Fruit fly (Drosophila melanogaster) whole organism, prepupa: ENCODE results near the gene Trm1.
A peak's percentile ranks its signal among the peaks of the same experiment; 100 is the strongest.

Experiments
- CG10631 ChIP-seq: fragments of 200-800 bp; sonication (Bioruptor generic); optimal IDR thresholded peaks from 2 replicates; lab custom pipeline; 2016; ENCODE audit warnings: missing biosample characterization, missing genetic modification characterization
- CG10669 ChIP-seq: fragments of 200-800 bp; sonication (Bioruptor generic); optimal IDR thresholded peaks from 3 replicates; lab custom pipeline; 2018; ENCODE audit warnings: missing biosample characterization, mild to moderate bottlenecking, missing genetic modification characterization, moderate library complexity
- CG11294 ChIP-seq: fragments of 200-800 bp; sonication (Bioruptor generic); IDR thresholded peaks from 2 replicates; pipeline ENCODE4 v1.3.6; 2022; ENCODE audit warnings: missing biosample characterization, missing genetic modification characterization
- CG11762 ChIP-seq: fragments of 200-800 bp; sonication (Bioruptor generic); optimal IDR thresholded peaks from 3 replicates; lab custom pipeline; 2016; ENCODE audit warnings: missing biosample characterization, missing genetic modification characterization; ENCODE audit not compliant: insufficient read depth
- CG11902 ChIP-seq: fragments of 200-800 bp; sonication (Bioruptor generic); optimal IDR thresholded peaks from 3 replicates; lab custom pipeline; 2016; ENCODE audit warnings: missing biosample characterization, missing genetic modification characterization
- CG15336 ChIP-seq: fragments of 200-800 bp; sonication (Bioruptor generic); IDR thresholded peaks from 2 replicates; pipeline ENCODE4 v1.3.6; 2022; ENCODE audit warnings: missing biosample characterization, missing genetic modification characterization
- CG1621 ChIP-seq: fragments of 200-800 bp; sonication (Bioruptor generic); optimal IDR thresholded peaks from 3 replicates; lab custom pipeline; 2018; ENCODE audit warnings: missing biosample characterization, mild to moderate bottlenecking, missing genetic modification characterization
- CG16779 ChIP-seq: fragments of 200-800 bp; sonication (Bioruptor generic); optimal IDR thresholded peaks from 3 replicates; lab custom pipeline; 2017; ENCODE audit warnings: missing biosample characterization, mild to moderate bottlenecking, missing genetic modification characterization
- CG3032 ChIP-seq: fragments of 200-800 bp; optimal IDR thresholded peaks from 2 replicates; lab custom pipeline; 2019; ENCODE audit warnings: missing biosample characterization, mild to moderate bottlenecking, missing genetic modification characterization, moderate library complexity
- CG31627 ChIP-seq: fragments of 200-800 bp; sonication (Bioruptor generic); optimal IDR thresholded peaks from 3 replicates; lab custom pipeline; 2016; ENCODE audit warnings: missing biosample characterization, missing genetic modification characterization
- CG32006 ChIP-seq: fragments of 200-800 bp; sonication (Bioruptor generic); optimal IDR thresholded peaks from 3 replicates; lab custom pipeline; 2017; ENCODE audit warnings: missing biosample characterization, mild to moderate bottlenecking, missing genetic modification characterization
- CG34406 ChIP-seq: fragments of 200-800 bp; sonication (Bioruptor generic); optimal IDR thresholded peaks from 3 replicates; lab custom pipeline; 2016; ENCODE audit warnings: missing biosample characterization, missing genetic modification characterization
- CG4318 ChIP-seq: fragments of 200-800 bp; sonication (Bioruptor generic); optimal IDR thresholded peaks from 3 replicates; lab custom pipeline; 2017; ENCODE audit warnings: missing biosample characterization, mild to moderate bottlenecking, missing genetic modification characterization
- CG6163 ChIP-seq: fragments of 200-800 bp; sonication (Bioruptor generic); IDR thresholded peaks from 3 replicates; pipeline ENCODE4 v1.3.6; 2022; ENCODE audit warnings: missing biosample characterization, missing genetic modification characterization
- CG6276 ChIP-seq: fragments of 200-800 bp; sonication (Bioruptor generic); optimal IDR thresholded peaks from 2 replicates; lab custom pipeline; 2017; ENCODE audit warnings: missing biosample characterization, mild to moderate bottlenecking, missing genetic modification characterization
- CG6792 ChIP-seq: fragments of 200-800 bp; sonication (Bioruptor generic); optimal IDR thresholded peaks from 3 replicates; lab custom pipeline; 2016; ENCODE audit warnings: missing biosample characterization, missing genetic modification characterization
- CG6808 ChIP-seq: fragments of 200-800 bp; sonication (Bioruptor generic); optimal IDR thresholded peaks from 3 replicates; lab custom pipeline; 2017; ENCODE audit warnings: missing biosample characterization, missing genetic modification characterization, mild to moderate bottlenecking, moderate library complexity, missing genetic modification reagents
- CG6854 ChIP-seq: fragments of 200-800 bp; sonication (Bioruptor generic); optimal IDR thresholded peaks from 2 replicates; lab custom pipeline; 2017; ENCODE audit warnings: missing biosample characterization, mild to moderate bottlenecking, missing genetic modification characterization
- CG7368 ChIP-seq: fragments of 200-800 bp; sonication (Bioruptor generic); optimal IDR thresholded peaks from 3 replicates; lab custom pipeline; 2016; ENCODE audit warnings: missing biosample characterization, missing genetic modification characterization
- CG8319 ChIP-seq: fragments of 200-800 bp; sonication (Bioruptor generic); optimal IDR thresholded peaks from 3 replicates; lab custom pipeline; 2016; ENCODE audit warnings: missing biosample characterization, missing genetic modification characterization
- Eip75B ChIP-seq: fragments of 200-800 bp; sonication (Bioruptor generic); optimal IDR thresholded peaks from 3 replicates; lab custom pipeline; 2016; ENCODE audit warnings: missing biosample characterization, missing genetic modification characterization
- Eip78C ChIP-seq: fragments of 200-800 bp; sonication (Bioruptor generic); peaks from one replicate; lab custom pipeline; 2016; ENCODE audit warnings: missing biosample characterization, missing genetic modification characterization
- Eip93F ChIP-seq: fragments of 200-800 bp; sonication (Bioruptor generic); optimal IDR thresholded peaks from 2 replicates; lab custom pipeline; 2016; ENCODE audit warnings: missing biosample characterization, mild to moderate bottlenecking, missing genetic modification characterization
- Ets21C ChIP-seq: fragments of 200-800 bp; sonication (Bioruptor generic); optimal IDR thresholded peaks from 3 replicates; lab custom pipeline; 2016; ENCODE audit warnings: missing biosample characterization, missing genetic modification characterization
- Gug ChIP-seq: fragments of 200-800 bp; sonication (Bioruptor generic); IDR thresholded peaks from 2 replicates; pipeline ENCODE4 v1.3.6; 2022; ENCODE audit warnings: missing biosample characterization, missing genetic modification characterization
- Hr38 ChIP-seq: sonication (Bioruptor generic); optimal IDR thresholded peaks from 2 replicates; lab custom pipeline; 2016; ENCODE audit warnings: missing biosample characterization, missing genetic modification characterization
- Hr39 ChIP-seq: fragments of 200-800 bp; sonication (Bioruptor generic); optimal IDR thresholded peaks from 2 replicates; lab custom pipeline; 2016; ENCODE audit warnings: missing biosample characterization, missing genetic modification characterization
- Hr4 ChIP-seq: fragments of 200-800 bp; sonication (Bioruptor generic); optimal IDR thresholded peaks from 3 replicates; lab custom pipeline; 2016; ENCODE audit warnings: missing biosample characterization, missing genetic modification characterization
- Lpt ChIP-seq: fragments of 200-800 bp; sonication (Bioruptor generic); optimal IDR thresholded peaks from 3 replicates; lab custom pipeline; 2016; ENCODE audit warnings: missing biosample characterization, missing genetic modification characterization
- Met ChIP-seq: fragments of 200-800 bp; sonication (Bioruptor generic); optimal IDR thresholded peaks from 3 replicates; lab custom pipeline; 2016; ENCODE audit warnings: missing biosample characterization, missing genetic modification characterization
- OdsH ChIP-seq: fragments of 200-800 bp; sonication (Bioruptor generic); optimal IDR thresholded peaks from 3 replicates; lab custom pipeline; 2016; ENCODE audit warnings: missing biosample characterization, missing genetic modification characterization
- Smox ChIP-seq: fragments of 200-800 bp; sonication (Bioruptor generic); optimal IDR thresholded peaks from 3 replicates; lab custom pipeline; 2016; ENCODE audit warnings: missing biosample characterization, missing genetic modification characterization
- Sox102F ChIP-seq: fragments of 200-800 bp; sonication (Bioruptor generic); optimal IDR thresholded peaks from 2 replicates; lab custom pipeline; 2016; ENCODE audit warnings: missing biosample characterization, mild to moderate bottlenecking, missing genetic modification characterization
- Sox14 ChIP-seq: fragments of 200-800 bp; sonication (Bioruptor generic); optimal IDR thresholded peaks from 3 replicates; lab custom pipeline; 2016; ENCODE audit warnings: missing biosample characterization, missing genetic modification characterization
- achi ChIP-seq: fragments of 200-800 bp; sonication (Bioruptor generic); optimal IDR thresholded peaks from 3 replicates; lab custom pipeline; 2016; ENCODE audit warnings: missing biosample characterization, missing genetic modification characterization
- dac ChIP-seq: fragments of 200-800 bp; sonication (Bioruptor generic); optimal IDR thresholded peaks from 2 replicates; lab custom pipeline; 2017; ENCODE audit warnings: missing biosample characterization, mild to moderate bottlenecking, missing genetic modification characterization
- dsx ChIP-seq: fragments of 200-800 bp; optimal IDR thresholded peaks from 3 replicates; lab custom pipeline; 2019; ENCODE audit warnings: missing biosample characterization, mild to moderate bottlenecking, missing genetic modification characterization, moderate library complexity; ENCODE audit not compliant: poor library complexity, severe bottlenecking
- eg ChIP-seq: fragments of 200-800 bp; sonication (Bioruptor generic); IDR thresholded peaks from 3 replicates; pipeline ENCODE4 v1.3.6; 2022; ENCODE audit warnings: missing biosample characterization, missing genetic modification characterization
- fd59A ChIP-seq: fragments of 200-800 bp; sonication (Bioruptor generic); optimal IDR thresholded peaks from 2 replicates; lab custom pipeline; 2017; ENCODE audit warnings: missing biosample characterization, mild to moderate bottlenecking, missing genetic modification characterization, missing genetic modification reagents
- fkh ChIP-seq: fragments of 200-800 bp; sonication (Bioruptor generic); optimal IDR thresholded peaks from 3 replicates; lab custom pipeline; 2017; ENCODE audit warnings: missing biosample characterization, mild to moderate bottlenecking, missing genetic modification characterization, moderate library complexity
- lz ChIP-seq: fragments of 200-800 bp; sonication (Bioruptor generic); optimal IDR thresholded peaks from 3 replicates; lab custom pipeline; 2016; ENCODE audit warnings: missing biosample characterization, missing genetic modification characterization
- pdm3 ChIP-seq: fragments of 200-800 bp; sonication (Bioruptor generic); optimal IDR thresholded peaks from 3 replicates; lab custom pipeline; 2016; ENCODE audit warnings: missing biosample characterization, missing genetic modification characterization
- salr ChIP-seq, 2 experiments: fragments of 200-800 bp; sonication (Bioruptor generic); optimal IDR thresholded peaks; 3 replicates each; lab custom pipeline; 2016 to 2018; ENCODE audit warnings: missing biosample characterization in 2 of 2, missing genetic modification characterization in 2 of 2, mild to moderate bottlenecking in 1 of 2
- spab ChIP-seq: fragments of 200-800 bp; sonication (Bioruptor generic); optimal IDR thresholded peaks from 2 replicates; lab custom pipeline; 2017; ENCODE audit warnings: missing biosample characterization, mild to moderate bottlenecking, missing genetic modification characterization, missing genetic modification reagents
- svp ChIP-seq: fragments of 200-800 bp; sonication (Bioruptor generic); peaks from one replicate; lab custom pipeline; 2016; ENCODE audit warnings: missing biosample characterization, missing genetic modification characterization
- topi ChIP-seq: fragments of 200-800 bp; sonication (Bioruptor generic); optimal IDR thresholded peaks from 3 replicates; lab custom pipeline; 2016; ENCODE audit warnings: missing biosample characterization, missing genetic modification characterization
- vri ChIP-seq: fragments of 200-800 bp; sonication (Bioruptor generic); optimal IDR thresholded peaks from 3 replicates; lab custom pipeline; 2016; ENCODE audit warnings: missing biosample characterization, mild to moderate bottlenecking, missing genetic modification characterization

The Trm1 gene

DNA sequence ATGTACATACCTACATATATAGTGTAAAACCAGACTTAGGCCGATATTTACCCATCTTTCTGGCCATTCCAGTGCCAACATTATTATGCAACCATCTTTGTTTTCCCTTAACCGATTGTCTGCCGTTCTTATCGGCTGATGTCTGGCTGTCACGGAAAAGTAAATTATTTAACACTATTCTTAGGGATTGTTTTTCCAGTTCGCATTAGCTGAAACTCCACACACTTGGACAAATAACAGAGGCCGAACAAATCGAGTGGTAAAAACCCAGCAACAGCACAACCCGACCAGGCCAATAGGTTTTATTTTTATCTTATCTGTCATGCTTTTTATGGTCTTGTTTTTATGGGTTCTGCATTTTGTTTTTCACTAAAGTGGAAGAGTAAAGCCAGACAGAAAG is 45.8 kb downstream of the Trm1 start:
- TF ChIP-seq Hr4 (GFP tag; lab: Kevin White, UChicago) = no peak
- peak; percentile 59 for TF ChIP-seq fkh (GFP tag; lab: Kevin White, UChicago)

DNA sequence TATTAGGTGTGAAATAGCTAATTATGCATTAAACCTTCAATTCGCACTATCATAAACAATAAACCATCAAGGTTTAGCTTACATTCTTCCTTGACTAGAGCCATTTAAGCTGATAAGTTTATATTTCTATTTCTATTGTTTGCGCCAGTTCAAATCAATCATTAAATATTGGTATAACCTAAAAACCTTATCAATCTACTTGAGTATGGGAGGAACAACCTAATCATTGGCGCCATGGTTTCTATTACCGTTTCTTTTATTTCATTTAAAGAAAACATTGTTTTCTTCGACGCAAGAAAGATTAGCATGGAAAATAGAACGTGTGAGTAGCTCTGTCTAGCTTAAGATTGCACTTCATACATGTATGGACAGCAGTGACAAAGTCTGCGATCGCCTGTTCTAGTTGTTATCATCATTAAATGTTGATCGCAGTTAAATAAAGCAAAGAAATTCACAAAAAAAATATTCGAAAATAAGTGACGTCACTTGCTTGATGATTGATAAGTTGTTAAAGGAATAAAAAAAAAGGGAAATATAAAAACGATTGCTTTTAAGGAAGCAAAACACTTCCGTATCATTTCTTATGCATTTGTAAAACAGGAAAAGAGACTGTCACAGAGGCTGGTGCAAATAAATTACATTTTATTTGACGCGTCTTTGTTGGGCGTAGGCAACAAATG is 46.5 kb downstream of the Trm1 start:
- TF ChIP-seq fkh (GFP tag; lab: Kevin White, UChicago) = peak; percentile 32
- peak; percentile 27 for TF ChIP-seq CG6276 (GFP tag; lab: Kevin White, UChicago)
- TF ChIP-seq Hr39 = no peak
- TF ChIP-seq svp (GFP tag; lab: Kevin White, UChicago) = peak; percentile 5
- TF ChIP-seq Eip78C (GFP tag; lab: Kevin White, UChicago) = peak; percentile 54
- TF ChIP-seq vri (GFP tag; lab: Kevin White, UChicago) = peak; percentile 48
- TF ChIP-seq salr (GFP tag; optimal IDR thresholded peaks at IDR 0.05; lab: Kevin White, UChicago) = no peak

DNA sequence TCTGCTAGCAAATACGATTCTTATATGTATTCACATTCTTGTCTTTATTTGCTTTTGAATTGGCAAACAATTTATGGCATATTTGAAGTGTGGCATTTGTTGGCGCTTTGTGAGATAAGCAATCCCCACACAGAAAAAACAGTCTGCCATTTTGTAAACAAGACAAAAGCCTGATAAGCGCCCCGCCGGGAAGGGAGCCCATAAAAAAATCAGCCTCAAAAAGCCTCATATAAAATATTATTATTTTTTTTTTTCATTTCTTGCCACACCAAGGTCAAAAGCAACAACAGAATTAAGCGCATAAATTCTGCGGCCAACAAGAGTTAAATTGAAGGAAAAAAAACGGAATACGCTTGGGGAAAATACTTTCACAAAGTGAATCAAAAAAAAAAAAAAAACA is 47.5 kb downstream of the Trm1 start:
- TF ChIP-seq CG10669 (GFP tag; lab: Kevin White, UChicago) (no peak), CG11294 (GFP tag; lab: Robert Waterston, UW) (no peak), CG15336 (GFP tag; lab: Robert Waterston, UW) (no peak), CG4318 (GFP tag; lab: Kevin White, UChicago) (no peak), CG16779 (no peak), achi (GFP tag; lab: Kevin White, UChicago) (no peak), CG6792 (GFP tag; lab: Kevin White, UChicago) (peak; percentile 33), Lpt (no peak), pdm3 (GFP tag; lab: Kevin White, UChicago) (no peak), Sox102F (GFP tag; lab: Kevin White, UChicago) (peak; percentile 61), CG6163 (GFP tag; lab: Robert Waterston, UW) (peak; percentile 61), CG6854 (GFP tag; lab: Kevin White, UChicago) (no peak), CG10631 (no peak), CG8319 (GFP tag; lab: Kevin White, UChicago) (no peak), Ets21C (no peak), Eip93F (GFP tag; lab: Kevin White, UChicago) (peak; percentile 77), Met (GFP tag; lab: Kevin White, UChicago) (peak; percentile 49), Smox (no peak), lz (GFP tag; lab: Kevin White, UChicago) (no peak), salr (GFP tag; optimal IDR thresholded peaks at IDR 0.05; lab: Kevin White, UChicago) (peak in 1 of 2 experiments; percentile 0), Sox14 (GFP tag; lab: Kevin White, UChicago) (peak; percentile 46), dsx (GFP tag; lab: Kevin White, UChicago) (no peak), CG32006 (no peak), CG34406 (GFP tag; lab: Kevin White, UChicago) (peak; percentile 4), Gug (GFP tag; lab: Robert Waterston, UW) (no peak), vri (GFP tag; lab: Kevin White, UChicago) (peak; percentile 86), eg (GFP tag; lab: Robert Waterston, UW) (peak; percentile 39; the same call in 1 of the 3 replicates), fd59A (GFP tag; lab: Kevin White, UChicago) (no peak), OdsH (no peak), CG11902 (GFP tag; lab: Kevin White, UChicago) (no peak), svp (GFP tag; lab: Kevin White, UChicago) (peak; percentile 84), topi (GFP tag; lab: Kevin White, UChicago) (peak; percentile 41), CG6808 (GFP tag; lab: Kevin White, UChicago) (peak; percentile 30), CG3032 (tag; lab: Kevin White, UChicago) (no peak), CG1621 (no peak), spab (GFP tag; lab: Kevin White, UChicago) (no peak), CG11762 (GFP tag; lab: Kevin White, UChicago) (no peak), Eip75B (GFP tag; lab: Kevin White, UChicago) (peak; percentile 20), CG31627 (GFP tag; lab: Kevin White, UChicago) (no peak), dac (GFP tag; lab: Kevin White, UChicago) (no peak), Hr4 (GFP tag; lab: Kevin White, UChicago) (no peak), CG7368 (GFP tag; lab: Kevin White, UChicago) (no peak), Eip78C (GFP tag; lab: Kevin White, UChicago) (peak; percentile 63), Hr38 (GFP tag; lab: Kevin White, UChicago) (no peak)
